Fruit fly (Drosophila melanogaster) whole organism, wandering third instar larva: ENCODE measurements around the gene Teh1.

Experiments
- Abd-B ChIP-seq: fragments of >200 bp; optimal IDR thresholded peaks from 2 replicates; lab custom pipeline; 2017; ENCODE audit warnings: missing biosample characterization, missing genetic modification characterization
- CG32264 ChIP-seq: fragments of 200-800 bp; sonication (Bioruptor generic); optimal IDR thresholded peaks from 2 replicates; lab custom pipeline; 2016; ENCODE audit warnings: missing biosample characterization, missing genetic modification characterization
- CG9705 ChIP-seq: fragments of 200-800 bp; sonication (Bioruptor generic); optimal IDR thresholded peaks from 2 replicates; lab custom pipeline; 2018; ENCODE audit warnings: missing biosample characterization, mild to moderate bottlenecking, missing genetic modification characterization
- CrebA ChIP-seq: fragments of 200-800 bp; sonication (Bioruptor generic); optimal IDR thresholded peaks from 2 replicates; lab custom pipeline; 2016; ENCODE audit warnings: missing biosample characterization, mild to moderate bottlenecking, missing genetic modification characterization, borderline replicate concordance
- Dfd ChIP-seq: fragments of >200 bp; optimal IDR thresholded peaks from 2 replicates; lab custom pipeline; 2017; ENCODE audit warnings: missing biosample characterization, missing genetic modification characterization
- Dif ChIP-seq: fragments of 200-275, 200-300 bp; sonication (Bioruptor generic); optimal IDR thresholded peaks from 2 replicates; lab custom pipeline; 2018; ENCODE audit warnings: missing biosample characterization, missing genetic modification characterization; ENCODE audit not compliant: partially characterized antibody
- GATAd ChIP-seq: sonication (Bioruptor generic); optimal IDR thresholded peaks from 2 replicates; lab custom pipeline; 2016; ENCODE audit warnings: missing biosample characterization, missing genetic modification characterization
- HLH106 ChIP-seq: fragments of 200-800 bp; optimal IDR thresholded peaks from 3 replicates; lab custom pipeline; 2019; ENCODE audit warnings: missing biosample characterization, mild to moderate bottlenecking, missing genetic modification characterization, moderate library complexity
- Hnf4 ChIP-seq: fragments of 200-800 bp; sonication (Bioruptor generic); optimal IDR thresholded peaks from 2 replicates; lab custom pipeline; 2016; ENCODE audit warnings: missing biosample characterization, mild to moderate bottlenecking, missing genetic modification characterization
- Hr78 ChIP-seq: fragments of >200 bp; optimal IDR thresholded peaks from 2 replicates; lab custom pipeline; 2017; ENCODE audit warnings: missing biosample characterization, missing genetic modification characterization
- Hr83 ChIP-seq: fragments of 200-300 bp; sonication (Bioruptor generic); optimal IDR thresholded peaks from 2 replicates; lab custom pipeline; 2016; ENCODE audit warnings: missing biosample characterization, mild to moderate bottlenecking, missing genetic modification characterization, moderate library complexity; ENCODE audit not compliant: poor library complexity, severe bottlenecking
- Jra ChIP-seq: sonication (Bioruptor generic); optimal IDR thresholded peaks from 2 replicates; lab custom pipeline; 2016; ENCODE audit warnings: missing biosample characterization, missing genetic modification characterization
- Mio ChIP-seq: sonication (Bioruptor generic); optimal IDR thresholded peaks from 2 replicates; lab custom pipeline; 2016; ENCODE audit warnings: missing biosample characterization, missing genetic modification characterization
- Myc ChIP-seq: fragments of >200 bp; optimal IDR thresholded peaks from 2 replicates; lab custom pipeline; 2017
- N ChIP-seq: fragments of >200 bp; optimal IDR thresholded peaks from 2 replicates; lab custom pipeline; 2018; ENCODE audit warnings: missing biosample characterization, missing external identifiers, missing genetic modification characterization
- OdsH ChIP-seq: fragments of 200-800 bp; sonication (Bioruptor generic); optimal IDR thresholded peaks from 2 replicates; lab custom pipeline; 2016; ENCODE audit warnings: missing biosample characterization, mild to moderate bottlenecking, missing genetic modification characterization
- Sp1 ChIP-seq: fragments of 200-800 bp; sonication (Bioruptor generic); optimal IDR thresholded peaks from 3 replicates; lab custom pipeline; 2019; ENCODE audit warnings: missing biosample characterization, mild to moderate bottlenecking, missing genetic modification characterization, moderate library complexity
- Vsx2 ChIP-seq: fragments of 200-300, 225-300 bp; sonication (Bioruptor generic); optimal IDR thresholded peaks from 2 replicates; lab custom pipeline; 2018; ENCODE audit warnings: missing biosample characterization, missing genetic modification characterization; ENCODE audit not compliant: partially characterized antibody
- br ChIP-seq: fragments of 200-800 bp; sonication (Bioruptor generic); optimal IDR thresholded peaks from 2 replicates; lab custom pipeline; 2016; ENCODE audit warnings: missing biosample characterization, missing genetic modification characterization
- brk ChIP-seq: fragments of 200-800 bp; sonication (Bioruptor generic); optimal IDR thresholded peaks from 2 replicates; lab custom pipeline; 2016; ENCODE audit warnings: missing biosample characterization, mild to moderate bottlenecking, missing genetic modification characterization
- dsf ChIP-seq: sonication (Bioruptor generic); optimal IDR thresholded peaks from 2 replicates; lab custom pipeline; 2016; ENCODE audit warnings: missing biosample characterization, missing genetic modification characterization, borderline replicate concordance
- ey ChIP-seq: fragments of 200-800 bp; sonication (Bioruptor generic); optimal IDR thresholded peaks from 2 replicates; lab custom pipeline; 2016; ENCODE audit warnings: missing biosample characterization, missing genetic modification characterization
- foxo ChIP-seq, 2 experiments: fragments of 200-800 bp; sonication (Bioruptor generic); optimal IDR thresholded peaks; 2 replicates in 1 of 2; 3 replicates in 1 of 2; lab custom pipeline; 2016 to 2017; ENCODE audit warnings: missing biosample characterization in 2 of 2, missing genetic modification characterization in 2 of 2
- fru ChIP-seq: fragments of 200-800 bp; sonication (Bioruptor generic); optimal IDR thresholded peaks from 3 replicates; lab custom pipeline; 2016; ENCODE audit warnings: missing biosample characterization, mild to moderate bottlenecking, missing genetic modification characterization
- h ChIP-seq: fragments of 200-800 bp; sonication (Bioruptor generic); optimal IDR thresholded peaks from 3 replicates; lab custom pipeline; 2016; ENCODE audit warnings: missing biosample characterization, mild to moderate bottlenecking, missing genetic modification characterization
- jim ChIP-seq: fragments of 175-275, 200-325 bp; sonication (Bioruptor generic); optimal IDR thresholded peaks from 2 replicates; lab custom pipeline; 2016; ENCODE audit warnings: missing biosample characterization, mild to moderate bottlenecking, missing genetic modification characterization
- pan ChIP-seq: fragments of >200 bp; optimal IDR thresholded peaks from 2 replicates; lab custom pipeline; 2017
- psq ChIP-seq: fragments of 200-800 bp; sonication (Bioruptor generic); optimal IDR thresholded peaks from 3 replicates; lab custom pipeline; 2017; ENCODE audit warnings: missing biosample characterization, mild to moderate bottlenecking, missing genetic modification characterization, moderate library complexity
- rgr ChIP-seq: fragments of 200-800 bp; sonication (Bioruptor generic); optimal IDR thresholded peaks from 3 replicates; lab custom pipeline; 2016; ENCODE audit warnings: missing biosample characterization, mild to moderate bottlenecking, missing genetic modification characterization
- sage ChIP-seq: fragments of 200-800 bp; sonication (Bioruptor generic); optimal IDR thresholded peaks from 2 replicates; lab custom pipeline; 2016; ENCODE audit warnings: missing biosample characterization, mild to moderate bottlenecking, missing genetic modification characterization
- sv ChIP-seq: fragments of 200-800 bp; sonication (Bioruptor generic); optimal IDR thresholded peaks from 3 replicates; lab custom pipeline; 2016; ENCODE audit warnings: missing biosample characterization, missing genetic modification characterization
- tai ChIP-seq: sonication (Bioruptor generic); optimal IDR thresholded peaks from 2 replicates; lab custom pipeline; 2016; ENCODE audit warnings: missing biosample characterization, missing genetic modification characterization
- usp ChIP-seq: fragments of >200 bp; optimal IDR thresholded peaks from 2 replicates; lab custom pipeline; 2017; ENCODE audit warnings: missing biosample characterization, missing genetic modification characterization
- woc ChIP-seq: sonication (Bioruptor generic); optimal IDR thresholded peaks from 2 replicates; lab custom pipeline; 2016; ENCODE audit warnings: missing biosample characterization, mild to moderate bottlenecking, missing genetic modification characterization

Teh1 gene

dm6 chr3R:9904730-9905129, 36.8 kb upstream of the Teh1 start:
- TF ChIP-seq psq (GFP tag; lab: Kevin White, UChicago) (no peak), sage (GFP tag; lab: Kevin White, UChicago) (no peak), ey (no peak), Dif (GFP tag; lab: Kevin White, UChicago) (no peak), CG32264 (GFP tag; lab: Kevin White, UChicago) (no peak), Sp1 (GFP tag; lab: Kevin White, UChicago) (no peak), br (GFP tag; lab: Kevin White, UChicago) (no peak), Hnf4 (no peak), dsf (no peak), woc (no peak), Vsx2 (GFP tag; lab: Kevin White, UChicago) (no peak)

dm6 chr3R:9903370-9903769, 35.5 kb upstream of the Teh1 start:
- no peak for TF ChIP-seq HLH106
- no peak for TF ChIP-seq psq (GFP tag; lab: Kevin White, UChicago)
- no peak for TF ChIP-seq Jra
- TF ChIP-seq h (GFP tag; lab: Kevin White, UChicago) = no peak
- TF ChIP-seq dsf = no peak
- TF ChIP-seq Myc (lab: Kevin White, UChicago) = no peak

- TF ChIP-seq Hnf4 (no peak), rgr (GFP tag; lab: Kevin White, UChicago) (no peak), OdsH (GFP tag; lab: Kevin White, UChicago) (no peak), GATAd (GFP tag; lab: Kevin White, UChicago) (no peak), CG32264 (GFP tag; lab: Kevin White, UChicago) (no peak), br (GFP tag; lab: Kevin White, UChicago) (no peak), usp (no peak), dsf (no peak), Dfd (GFP tag; lab: Kevin White, UChicago) (no peak), Myc (lab: Kevin White, UChicago) (no peak), sv (GFP tag; lab: Kevin White, UChicago) (no peak)
- TF ChIP-seq, all 38 proteins: peak for 0
Observed at dm6 chr3R:9902834-9903233, 34.9 kb upstream of the Teh1 start.

- TF ChIP-seq Abd-B (GFP tag; lab: Kevin White, UChicago) (no peak), brk (GFP tag; lab: Kevin White, UChicago) (no peak)
Observed at dm6 chr3R:9897564-9897963, 29.6 kb upstream of the Teh1 start.

- TF ChIP-seq jim (GFP tag; lab: Kevin White, UChicago) (no peak), usp (no peak), pan (no peak), tai (no peak), Mio (GFP tag; lab: Kevin White, UChicago) (no peak), Dfd (GFP tag; lab: Kevin White, UChicago) (no peak), brk (GFP tag; lab: Kevin White, UChicago) (no peak), psq (GFP tag; lab: Kevin White, UChicago) (no peak), CG32264 (GFP tag; lab: Kevin White, UChicago) (no peak), woc (no peak), foxo (GFP tag; optimal IDR thresholded peaks at IDR 0.05; lab: Kevin White, UChicago) (no peak), CG9705 (GFP tag; lab: Kevin White, UChicago) (no peak), Hr78 (GFP tag; lab: Kevin White, UChicago) (no peak)
Observed at dm6 chr3R:9892664-9893063, 24.7 kb upstream of the Teh1 start.

dm6 chr3R:9891948-9892608, 24.2 kb upstream of the Teh1 start:
- no peak for TF ChIP-seq sage (GFP tag; lab: Kevin White, UChicago)
- no peak for TF ChIP-seq brk (GFP tag; lab: Kevin White, UChicago)
- no peak for TF ChIP-seq tai
- no peak for TF ChIP-seq ey
- TF ChIP-seq fru (GFP tag; lab: Kevin White, UChicago) = no peak
- no peak for TF ChIP-seq Hr83 (GFP tag; lab: Kevin White, UChicago)
- TF ChIP-seq N (GFP tag; lab: Kevin White, UChicago) = no peak
- no peak for TF ChIP-seq h (GFP tag; lab: Kevin White, UChicago)
- TF ChIP-seq HLH106 = no peak
- no peak for TF ChIP-seq CrebA (GFP tag; lab: Kevin White, UChicago)
- no peak for TF ChIP-seq CG32264 (GFP tag; lab: Kevin White, UChicago)
- no peak for TF ChIP-seq pan
- no peak for TF ChIP-seq foxo (GFP tag; optimal IDR thresholded peaks at IDR 0.05; lab: Kevin White, UChicago)
- TF ChIP-seq OdsH (GFP tag; lab: Kevin White, UChicago) = no peak
